Worm (Caenorhabditis elegans) whole organism, late embryonic: Measurements from ENCODE around the gene F56B3.4.

Experiments
- ama-1 ChIP-seq: fragments of 150-350 bp; optimal IDR thresholded peaks from 2 replicates; lab custom pipeline; 2014
- nfya-1 ChIP-seq: sonication (generic microtip); optimal IDR thresholded peaks from 2 replicates; lab custom pipeline; 2017; ENCODE audit warnings: missing genetic modification characterization, mild to moderate bottlenecking, missing compliant biosample characterization, antibody characterized with exemption, moderate library complexity
- pha-2 ChIP-seq: sonication (generic microtip); optimal IDR thresholded peaks from 2 replicates; lab custom pipeline; 2017; ENCODE audit warnings: mild to moderate bottlenecking, missing genetic modification characterization, missing compliant biosample characterization
- tbx-2 ChIP-seq: sonication (generic microtip); optimal IDR thresholded peaks from 2 replicates; lab custom pipeline; 2016; ENCODE audit warnings: missing genetic modification characterization, missing compliant biosample characterization
- unc-3 ChIP-seq, 2 experiments: fragments of 200-800 bp in 1 of 2; sonication (Bioruptor generic) in 1 of 2; sonication (generic microtip) in 1 of 2; conservative IDR thresholded peaks in 1 of 2; optimal IDR thresholded peaks in 1 of 2; 2 replicates each; pipeline versions ENCODE4 v1.3.6 to Lab custom; 2016 to 2022; ENCODE audit warnings: missing compliant biosample characterization in 2 of 2, missing genetic modification characterization in 2 of 2, missing genetic modification reagents in 1 of 2

DNA sequence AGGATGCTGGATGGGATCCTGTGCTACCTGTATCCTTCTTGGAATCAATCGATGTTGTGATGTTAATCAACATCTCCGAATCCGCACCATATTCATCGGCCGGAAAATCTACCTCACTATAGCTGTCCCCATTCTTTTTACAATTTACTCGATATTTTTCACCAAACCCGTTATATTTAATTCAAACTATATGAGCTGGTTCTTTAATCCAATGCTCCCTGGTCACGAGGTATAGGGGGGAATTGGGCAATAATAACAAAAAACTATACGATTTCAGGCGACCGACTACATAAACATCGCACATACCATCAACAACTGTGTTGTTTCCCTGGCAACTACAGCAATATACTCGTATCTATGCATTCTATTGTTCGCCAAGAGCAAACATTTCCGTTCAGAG is 36.5 kb downstream of the F56B3.4 start:
- TF ChIP-seq tbx-2 (tag; lab: Kevin White, UChicago) (no peak), nfya-1 (tag; lab: Kevin White, UChicago) (no peak), unc-3 (GFP tag; conservative IDR thresholded peaks at IDR 0.05; lab: Robert Waterston, UW) (no peak), unc-3 (tag; optimal IDR thresholded peaks at IDR 0.05; lab: Kevin White, UChicago) (no peak), pha-2 (tag; lab: Kevin White, UChicago) (no peak), ama-1 (lab: Kevin White, UChicago) (no peak)
